Worm (Caenorhabditis elegans) whole organism, early embryonic: Measurements from ENCODE around the gene T09A12.1.

Source experiments
- flt-1 ChIP-seq: fragments of 200-800 bp; sonication (Bioruptor generic); IDR thresholded peaks from 2 replicates; pipeline ENCODE4 v1.3.6; 2022; ENCODE audit warnings: missing genetic modification characterization, missing compliant biosample characterization
- tra-4 ChIP-seq: sonication (generic microtip); optimal IDR thresholded peaks from 2 replicates; lab custom pipeline; 2017; ENCODE audit warnings: missing genetic modification characterization, missing compliant biosample characterization

DNA sequence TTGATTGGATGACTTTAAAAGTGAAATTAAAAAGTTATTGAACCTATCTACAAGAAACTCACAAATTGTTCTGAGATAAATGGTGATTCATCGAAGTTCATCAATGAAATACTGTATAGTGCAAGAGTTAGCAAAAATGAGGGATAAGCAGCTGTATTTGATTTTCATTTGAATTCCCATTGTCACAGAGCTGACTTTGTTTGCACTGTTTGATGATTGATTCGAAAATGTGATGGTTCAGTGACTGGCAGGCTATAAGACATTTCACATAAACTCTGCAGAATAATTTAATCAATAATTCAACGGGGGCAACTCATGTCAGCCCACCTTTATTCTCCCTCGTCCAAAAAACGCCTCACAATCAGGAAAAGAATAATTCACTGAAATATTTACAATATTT is 613 bp upstream of the T09A12.1 start, which contains the start of gene T09A12.8:
- no peak for TF ChIP-seq flt-1 (GFP tag; lab: Robert Waterston, UW)
- TF ChIP-seq tra-4 (tag; lab: Kevin White, UChicago) = no peak
